Worm (Caenorhabditis elegans) whole organism, L2 larva: ENCODE results near the gene sra-37.

Source experiments
- F13H6.1 ChIP-seq: sonication (generic microtip); optimal IDR thresholded peaks from 2 replicates; lab custom pipeline; 2016; ENCODE audit warnings: missing genetic modification characterization, missing compliant biosample characterization
- R02D3.7 ChIP-seq: fragments of 150-350 bp; optimal IDR thresholded peaks from 2 replicates; lab custom pipeline; 2014; ENCODE audit warnings: missing biosample characterization, missing genetic modification characterization
- Y55F3AM.14 ChIP-seq: fragments of 200-800 bp; sonication (Bioruptor generic); optimal IDR thresholded peaks from 2 replicates; lab custom pipeline; 2018; ENCODE audit warnings: mild to moderate bottlenecking, missing genetic modification characterization, missing compliant biosample characterization
- alr-1 ChIP-seq: fragments of 150-350 bp; optimal IDR thresholded peaks from 2 replicates; lab custom pipeline; 2014; ENCODE audit warnings: missing biosample characterization, missing genetic modification characterization
- aly-2 ChIP-seq: fragments of 150-350 bp; optimal IDR thresholded peaks from 2 replicates; lab custom pipeline; 2014; ENCODE audit warnings: missing biosample characterization, missing genetic modification characterization
- ama-1 ChIP-seq: fragments of 150-350 bp; optimal IDR thresholded peaks from 2 replicates; lab custom pipeline; 2018; ENCODE audit warnings: inconsistent platforms
- blmp-1 ChIP-seq: sonication (generic microtip); optimal IDR thresholded peaks from 2 replicates; lab custom pipeline; 2017; ENCODE audit warnings: missing genetic modification characterization, mild to moderate bottlenecking, missing compliant biosample characterization, antibody characterized with exemption, moderate library complexity; ENCODE audit not compliant: insufficient read depth
- ceh-16 ChIP-seq: fragments of 150-350 bp; optimal IDR thresholded peaks from 2 replicates; lab custom pipeline; 2014; ENCODE audit warnings: missing biosample characterization, missing genetic modification characterization
- ceh-82 ChIP-seq: fragments of 150-350 bp; optimal IDR thresholded peaks from 2 replicates; lab custom pipeline; 2014; ENCODE audit warnings: missing biosample characterization, missing genetic modification characterization
- dmd-4 ChIP-seq: sonication (generic microtip); optimal IDR thresholded peaks from 2 replicates; lab custom pipeline; 2017; ENCODE audit warnings: missing biosample characterization, missing genetic modification characterization
- egl-27 ChIP-seq: sonication (generic microtip); optimal IDR thresholded peaks from 3 replicates; lab custom pipeline; 2017; ENCODE audit warnings: missing biosample characterization, missing genetic modification reagents, missing genetic modification characterization
- fos-1 ChIP-seq: fragments of 150-350 bp; optimal IDR thresholded peaks from 2 replicates; lab custom pipeline; 2014; ENCODE audit warnings: missing biosample characterization, missing genetic modification characterization
- gmeb-1 ChIP-seq: fragments of 150-350 bp; optimal IDR thresholded peaks from 2 replicates; lab custom pipeline; 2014; ENCODE audit warnings: missing biosample characterization, missing genetic modification characterization
- lin-11 ChIP-seq: fragments of 150-350 bp; sonication (generic microtip); optimal IDR thresholded peaks from 2 replicates; lab custom pipeline; 2014; ENCODE audit warnings: missing biosample characterization, missing genetic modification characterization, inconsistent platforms, mixed read lengths
- lin-13 ChIP-seq: fragments of 150-350 bp; optimal IDR thresholded peaks from 2 replicates; lab custom pipeline; 2014; ENCODE audit warnings: missing biosample characterization, missing genetic modification reagents, missing genetic modification characterization
- lsy-2 ChIP-seq, 2 experiments: fragments of 150-350 bp in 1 of 2; sonication (generic microtip) in 1 of 2; optimal IDR thresholded peaks; 2 replicates each; lab custom pipeline; 2014 to 2017; ENCODE audit warnings: missing biosample characterization in 2 of 2, missing genetic modification characterization in 2 of 2
- mab-5 ChIP-seq: fragments of 150-350 bp; optimal IDR thresholded peaks from 2 replicates; lab custom pipeline; 2014; ENCODE audit warnings: missing biosample characterization, missing genetic modification characterization
- nhr-11 ChIP-seq: fragments of 150-350 bp; optimal IDR thresholded peaks from 2 replicates; lab custom pipeline; 2014; ENCODE audit warnings: missing biosample characterization, missing genetic modification characterization
- nhr-12 ChIP-seq: fragments of 150-350 bp; optimal IDR thresholded peaks from 2 replicates; lab custom pipeline; 2014; ENCODE audit warnings: missing biosample characterization, missing genetic modification characterization
- nhr-129 ChIP-seq: fragments of 150-350 bp; optimal IDR thresholded peaks from 2 replicates; lab custom pipeline; 2014; ENCODE audit warnings: missing biosample characterization, missing genetic modification characterization
- nhr-21 ChIP-seq: fragments of 150-350 bp; optimal IDR thresholded peaks from 2 replicates; lab custom pipeline; 2014; ENCODE audit warnings: missing biosample characterization, missing genetic modification characterization
- nhr-237 ChIP-seq: fragments of 150-350 bp; optimal IDR thresholded peaks from 2 replicates; lab custom pipeline; 2014; ENCODE audit warnings: missing biosample characterization, missing genetic modification characterization
- nhr-6 ChIP-seq: fragments of 150-350 bp; optimal IDR thresholded peaks from 2 replicates; lab custom pipeline; 2014; ENCODE audit warnings: missing biosample characterization, missing genetic modification characterization
- nhr-77 ChIP-seq: fragments of 150-350 bp; optimal IDR thresholded peaks from 2 replicates; lab custom pipeline; 2014; ENCODE audit warnings: missing biosample characterization, missing genetic modification characterization
- peb-1 ChIP-seq: fragments of 150-350 bp; optimal IDR thresholded peaks from 2 replicates; lab custom pipeline; 2014; ENCODE audit warnings: missing biosample characterization, missing genetic modification characterization
- skn-1 ChIP-seq: sonication (generic microtip); optimal IDR thresholded peaks from 2 replicates; lab custom pipeline; 2017; ENCODE audit warnings: missing biosample characterization, missing genetic modification characterization
- sma-3 ChIP-seq: sonication (generic microtip); optimal IDR thresholded peaks from 2 replicates; lab custom pipeline; 2016; ENCODE audit warnings: missing genetic modification reagents, missing genetic modification characterization, missing compliant biosample characterization
- sma-9 ChIP-seq, 2 experiments: fragments of 150-350 bp in 1 of 2; sonication (generic microtip) in 1 of 2; optimal IDR thresholded peaks; 2 replicates each; lab custom pipeline; 2014 to 2016; ENCODE audit warnings: missing genetic modification characterization in 2 of 2, mild to moderate bottlenecking in 1 of 2, missing biosample characterization in 1 of 2, missing compliant biosample characterization in 1 of 2, missing genetic modification reagents in 1 of 2, moderate library complexity in 1 of 2
- snpc-4 ChIP-seq: fragments of 150-350 bp; optimal IDR thresholded peaks from 2 replicates; lab custom pipeline; 2014; ENCODE audit warnings: missing biosample characterization, missing genetic modification characterization
- unc-55 ChIP-seq: fragments of 150-350 bp; sonication (generic microtip); optimal IDR thresholded peaks from 3 replicates; lab custom pipeline; 2014; ENCODE audit warnings: missing biosample characterization, missing genetic modification reagents, missing genetic modification characterization
- unc-62 ChIP-seq: fragments of 150-350 bp; optimal IDR thresholded peaks from 2 replicates; lab custom pipeline; 2014; ENCODE audit warnings: missing biosample characterization, missing genetic modification reagents, missing genetic modification characterization
- zag-1 ChIP-seq: fragments of 150-350 bp; optimal IDR thresholded peaks from 2 replicates; lab custom pipeline; 2014; ENCODE audit warnings: missing biosample characterization, missing genetic modification characterization
- ztf-1 ChIP-seq: fragments of 200-800 bp; sonication (Bioruptor generic); conservative IDR thresholded peaks from 2 replicates; pipeline ENCODE4 v1.3.6; 2022; ENCODE audit warnings: missing genetic modification characterization, missing compliant biosample characterization
- ztf-11 ChIP-seq: sonication (generic microtip); optimal IDR thresholded peaks from 2 replicates; lab custom pipeline; 2017; ENCODE audit warnings: missing biosample characterization, missing genetic modification characterization

The sra-37 gene

DNA sequence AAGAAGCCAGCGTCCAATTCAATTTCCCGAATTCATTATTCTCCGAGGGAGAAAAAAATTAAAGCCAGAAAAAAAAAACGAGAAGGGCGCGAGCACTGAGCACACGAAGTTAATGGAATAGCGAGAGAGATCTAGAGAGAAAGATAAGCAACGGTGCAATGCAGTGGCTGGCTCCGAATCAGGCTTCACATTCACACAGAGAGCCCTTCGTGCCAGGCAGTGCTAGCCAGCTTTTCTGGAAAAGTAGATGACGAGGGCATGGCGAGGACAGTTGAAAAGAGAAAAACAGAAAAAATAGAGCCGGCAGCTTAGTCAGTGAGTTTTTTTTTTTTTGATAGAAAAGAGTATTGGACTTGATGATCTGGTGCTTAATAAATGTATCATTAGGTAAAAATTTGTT is 20.5 kb upstream of the sra-37 start:
- TF ChIP-seq lsy-2 (tag; optimal IDR thresholded peaks at IDR 0.05; lab: Kevin White, UChicago) = peak in 1 of 2 experiments; percentile 25
- no peak for TF ChIP-seq blmp-1 (tag; lab: Kevin White, UChicago)
- TF ChIP-seq lin-11 (tag; lab: Kevin White, UChicago) = peak; percentile 62

DNA sequence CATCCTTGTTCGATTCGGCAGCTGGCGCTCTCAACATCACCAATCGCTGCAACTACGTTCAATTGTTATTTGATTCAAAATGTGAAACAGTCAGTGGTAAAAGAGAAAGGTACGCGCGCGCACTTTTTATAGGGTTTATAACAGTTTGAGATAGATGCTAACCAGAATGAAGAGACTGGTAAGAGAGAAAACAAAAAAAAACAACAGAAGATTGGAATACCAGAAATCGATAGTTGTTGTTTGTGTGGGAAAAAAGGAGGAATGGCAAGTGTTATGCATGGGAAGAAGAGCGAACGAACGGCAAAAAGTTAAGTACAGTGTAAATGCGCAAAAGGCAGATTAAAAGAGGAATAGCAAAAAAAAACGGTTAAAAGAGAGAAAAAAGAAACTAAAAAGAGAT is 16.7 kb upstream of the sra-37 start, which contains the start of gene Y26E6A.3:
TSS of gene Y26E6A.3 (minus strand) at position 101 of the 400 bp plus-strand sequence.
- TF ChIP-seq nhr-12 (no peak), fos-1 (tag; lab: Kevin White, UChicago) (no peak), nhr-11 (tag; lab: Kevin White, UChicago) (no peak), ceh-16 (tag; lab: Kevin White, UChicago) (no peak), dmd-4 (tag; lab: Kevin White, UChicago) (no peak), sma-3 (no peak), lsy-2 (tag; optimal IDR thresholded peaks at IDR 0.05; lab: Kevin White, UChicago) (no peak), ztf-1 (GFP tag; lab: Robert Waterston, UW) (no peak), lin-11 (tag; lab: Kevin White, UChicago) (no peak), nhr-237 (tag; lab: Kevin White, UChicago) (no peak), alr-1 (no peak), R02D3.7 (tag; lab: Kevin White, UChicago) (no peak), egl-27 (tag; lab: Kevin White, UChicago) (no peak), unc-55 (no peak), sma-9 (GFP tag; optimal IDR thresholded peaks at IDR 0.05; lab: Kevin White, UChicago) (no peak), sma-9 (tag; optimal IDR thresholded peaks at IDR 0.05; lab: Kevin White, UChicago) (no peak), unc-62 (GFP tag; lab: Kevin White, UChicago) (no peak), blmp-1 (tag; lab: Kevin White, UChicago) (no peak), gmeb-1 (no peak)

- TF ChIP-seq fos-1 (tag; lab: Kevin White, UChicago) (no peak), nhr-77 (tag; lab: Kevin White, UChicago) (no peak), aly-2 (tag; lab: Kevin White, UChicago) (no peak), ztf-11 (tag; lab: Kevin White, UChicago) (no peak), egl-27 (tag; lab: Kevin White, UChicago) (no peak), unc-62 (GFP tag; lab: Kevin White, UChicago) (no peak), ama-1 (lab: Kevin White, UChicago) (no peak), lsy-2 (tag; optimal IDR thresholded peaks at IDR 0.05; lab: Kevin White, UChicago) (no peak), blmp-1 (tag; lab: Kevin White, UChicago) (no peak), peb-1 (tag; lab: Kevin White, UChicago) (no peak), unc-55 (no peak)
- TF ChIP-seq, all 48 proteins: peak for 0
Measured at ce11 chrX:13903769-13904168, 10.6 kb upstream of the sra-37 start.

DNA sequence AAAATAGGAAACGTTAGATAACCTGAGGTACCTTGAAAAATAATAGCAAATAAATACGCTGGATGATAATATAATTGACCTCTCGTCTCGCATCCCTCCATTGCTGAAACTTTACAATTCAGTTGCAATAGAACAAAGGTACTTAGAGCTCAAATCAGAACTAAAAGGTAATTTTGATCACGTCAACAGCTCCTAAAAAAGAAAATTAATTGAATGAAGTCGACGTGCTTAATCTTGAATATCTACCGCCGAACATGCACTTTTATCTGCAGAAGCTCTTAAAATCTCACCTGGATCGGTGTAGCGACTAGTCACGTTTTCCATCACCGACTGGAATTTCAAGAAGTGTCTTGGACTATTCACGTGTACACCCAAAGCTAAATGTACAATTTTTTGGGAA is 10.2 kb upstream of the sra-37 start, which contains the start of gene sra-39:
TSS of gene sra-39 (minus strand) at position 101 of the 400 bp plus-strand sequence.
- TF ChIP-seq alr-1 (no peak), mab-5 (no peak), nhr-129 (no peak), snpc-4 (tag; lab: Kevin White, UChicago) (no peak), ceh-82 (tag; lab: Kevin White, UChicago) (no peak), gmeb-1 (no peak), skn-1 (no peak), nhr-21 (no peak), egl-27 (tag; lab: Kevin White, UChicago) (no peak), sma-3 (no peak), nhr-6 (tag; lab: Kevin White, UChicago) (no peak), lin-13 (no peak)

ce11 chrX:13900047-13900446 is 6.9 kb upstream of the sra-37 start, which contains the start of gene sra-38:
sra-38 (minus strand) TSS chrX:13900147.
- no peak for TF ChIP-seq ztf-11 (tag; lab: Kevin White, UChicago)
- no peak for TF ChIP-seq nhr-237 (tag; lab: Kevin White, UChicago)
- TF ChIP-seq zag-1 (tag; lab: Kevin White, UChicago) = no peak
- TF ChIP-seq sma-9 (GFP tag; optimal IDR thresholded peaks at IDR 0.05; lab: Kevin White, UChicago) = no peak
- no peak for TF ChIP-seq sma-9 (tag; optimal IDR thresholded peaks at IDR 0.05; lab: Kevin White, UChicago)
- TF ChIP-seq F13H6.1 (tag; lab: Kevin White, UChicago) = no peak
- TF ChIP-seq Y55F3AM.14 (GFP tag; lab: Kevin White, UChicago) = no peak
- TF ChIP-seq, all 48 proteins: peak for 0
